Fruit fly (Drosophila melanogaster) whole organism, wandering third instar larva: Measurements from ENCODE around the gene CaMKII.
A peak's percentile ranks its signal among the peaks of the same experiment; 100 is the strongest.

Experiments used
- Abd-B ChIP-seq: fragments of >200 bp; optimal IDR thresholded peaks from 2 replicates; lab custom pipeline; 2017; ENCODE audit warnings: missing biosample characterization, missing genetic modification characterization
- CG32264 ChIP-seq: fragments of 200-800 bp; sonication (Bioruptor generic); optimal IDR thresholded peaks from 2 replicates; lab custom pipeline; 2016; ENCODE audit warnings: missing biosample characterization, missing genetic modification characterization
- CG9705 ChIP-seq: fragments of 200-800 bp; sonication (Bioruptor generic); optimal IDR thresholded peaks from 2 replicates; lab custom pipeline; 2018; ENCODE audit warnings: missing biosample characterization, mild to moderate bottlenecking, missing genetic modification characterization
- CrebA ChIP-seq: fragments of 200-800 bp; sonication (Bioruptor generic); optimal IDR thresholded peaks from 2 replicates; lab custom pipeline; 2016; ENCODE audit warnings: missing biosample characterization, mild to moderate bottlenecking, missing genetic modification characterization, borderline replicate concordance
- Dfd ChIP-seq: fragments of >200 bp; optimal IDR thresholded peaks from 2 replicates; lab custom pipeline; 2017; ENCODE audit warnings: missing biosample characterization, missing genetic modification characterization
- Dif ChIP-seq: fragments of 200-275, 200-300 bp; sonication (Bioruptor generic); optimal IDR thresholded peaks from 2 replicates; lab custom pipeline; 2018; ENCODE audit warnings: missing biosample characterization, missing genetic modification characterization; ENCODE audit not compliant: partially characterized antibody
- GATAd ChIP-seq: sonication (Bioruptor generic); optimal IDR thresholded peaks from 2 replicates; lab custom pipeline; 2016; ENCODE audit warnings: missing biosample characterization, missing genetic modification characterization
- HLH106 ChIP-seq: fragments of 200-800 bp; optimal IDR thresholded peaks from 3 replicates; lab custom pipeline; 2019; ENCODE audit warnings: missing biosample characterization, mild to moderate bottlenecking, missing genetic modification characterization, moderate library complexity
- Hnf4 ChIP-seq: fragments of 200-800 bp; sonication (Bioruptor generic); optimal IDR thresholded peaks from 2 replicates; lab custom pipeline; 2016; ENCODE audit warnings: missing biosample characterization, mild to moderate bottlenecking, missing genetic modification characterization
- Hr78 ChIP-seq: fragments of >200 bp; optimal IDR thresholded peaks from 2 replicates; lab custom pipeline; 2017; ENCODE audit warnings: missing biosample characterization, missing genetic modification characterization
- Hr83 ChIP-seq: fragments of 200-300 bp; sonication (Bioruptor generic); optimal IDR thresholded peaks from 2 replicates; lab custom pipeline; 2016; ENCODE audit warnings: missing biosample characterization, mild to moderate bottlenecking, missing genetic modification characterization, moderate library complexity; ENCODE audit not compliant: poor library complexity, severe bottlenecking
- Jra ChIP-seq: sonication (Bioruptor generic); optimal IDR thresholded peaks from 2 replicates; lab custom pipeline; 2016; ENCODE audit warnings: missing biosample characterization, missing genetic modification characterization
- Mio ChIP-seq: sonication (Bioruptor generic); optimal IDR thresholded peaks from 2 replicates; lab custom pipeline; 2016; ENCODE audit warnings: missing biosample characterization, missing genetic modification characterization
- Myc ChIP-seq: fragments of >200 bp; optimal IDR thresholded peaks from 2 replicates; lab custom pipeline; 2017
- N ChIP-seq: fragments of >200 bp; optimal IDR thresholded peaks from 2 replicates; lab custom pipeline; 2018; ENCODE audit warnings: missing biosample characterization, missing external identifiers, missing genetic modification characterization
- OdsH ChIP-seq: fragments of 200-800 bp; sonication (Bioruptor generic); optimal IDR thresholded peaks from 2 replicates; lab custom pipeline; 2016; ENCODE audit warnings: missing biosample characterization, mild to moderate bottlenecking, missing genetic modification characterization
- Rel ChIP-seq, 2 experiments: fragments of 200-800 bp; sonication (Bioruptor generic) in 1 of 2; optimal IDR thresholded peaks; 2 replicates in 1 of 2; 3 replicates in 1 of 2; lab custom pipeline; 2016 to 2019; ENCODE audit warnings: mild to moderate bottlenecking in 2 of 2, missing biosample characterization in 2 of 2, missing genetic modification characterization in 2 of 2, moderate library complexity in 1 of 2
- Sp1 ChIP-seq: fragments of 200-800 bp; sonication (Bioruptor generic); optimal IDR thresholded peaks from 3 replicates; lab custom pipeline; 2019; ENCODE audit warnings: missing biosample characterization, mild to moderate bottlenecking, missing genetic modification characterization, moderate library complexity
- Vsx2 ChIP-seq: fragments of 200-300, 225-300 bp; sonication (Bioruptor generic); optimal IDR thresholded peaks from 2 replicates; lab custom pipeline; 2018; ENCODE audit warnings: missing biosample characterization, missing genetic modification characterization; ENCODE audit not compliant: partially characterized antibody
- br ChIP-seq: fragments of 200-800 bp; sonication (Bioruptor generic); optimal IDR thresholded peaks from 2 replicates; lab custom pipeline; 2016; ENCODE audit warnings: missing biosample characterization, missing genetic modification characterization
- brk ChIP-seq: fragments of 200-800 bp; sonication (Bioruptor generic); optimal IDR thresholded peaks from 2 replicates; lab custom pipeline; 2016; ENCODE audit warnings: missing biosample characterization, mild to moderate bottlenecking, missing genetic modification characterization
- dl ChIP-seq, 2 experiments: fragments of 175-275, 200-275 bp in 1 of 2; fragments of 200-275 bp in 1 of 2; sonication (Bioruptor generic); optimal IDR thresholded peaks; lab custom pipeline; 2018; ENCODE audit warnings: mild to moderate bottlenecking in 2 of 2, missing biosample characterization in 2 of 2, missing genetic modification characterization in 2 of 2, moderate library complexity in 2 of 2; ENCODE audit not compliant: partially characterized antibody in 2 of 2, insufficient read depth in 1 of 2
- dmrt93B ChIP-seq: fragments of 200-800 bp; sonication (Bioruptor generic); optimal IDR thresholded peaks from 2 replicates; lab custom pipeline; 2018; ENCODE audit warnings: missing biosample characterization, mild to moderate bottlenecking, missing genetic modification characterization
- dsf ChIP-seq: sonication (Bioruptor generic); optimal IDR thresholded peaks from 2 replicates; lab custom pipeline; 2016; ENCODE audit warnings: missing biosample characterization, missing genetic modification characterization, borderline replicate concordance
- ey ChIP-seq: fragments of 200-800 bp; sonication (Bioruptor generic); optimal IDR thresholded peaks from 2 replicates; lab custom pipeline; 2016; ENCODE audit warnings: missing biosample characterization, missing genetic modification characterization
- foxo ChIP-seq, 2 experiments: fragments of 200-800 bp; sonication (Bioruptor generic); optimal IDR thresholded peaks; 2 replicates in 1 of 2; 3 replicates in 1 of 2; lab custom pipeline; 2016 to 2017; ENCODE audit warnings: missing biosample characterization in 2 of 2, missing genetic modification characterization in 2 of 2
- fru ChIP-seq: fragments of 200-800 bp; sonication (Bioruptor generic); optimal IDR thresholded peaks from 3 replicates; lab custom pipeline; 2016; ENCODE audit warnings: missing biosample characterization, mild to moderate bottlenecking, missing genetic modification characterization
- h ChIP-seq: fragments of 200-800 bp; sonication (Bioruptor generic); optimal IDR thresholded peaks from 3 replicates; lab custom pipeline; 2016; ENCODE audit warnings: missing biosample characterization, mild to moderate bottlenecking, missing genetic modification characterization
- jim ChIP-seq: fragments of 175-275, 200-325 bp; sonication (Bioruptor generic); optimal IDR thresholded peaks from 2 replicates; lab custom pipeline; 2016; ENCODE audit warnings: missing biosample characterization, mild to moderate bottlenecking, missing genetic modification characterization
- lola ChIP-seq: fragments of >200 bp; optimal IDR thresholded peaks from 2 replicates; lab custom pipeline; 2017; ENCODE audit warnings: missing biosample characterization, missing genetic modification characterization
- pan ChIP-seq: fragments of >200 bp; optimal IDR thresholded peaks from 2 replicates; lab custom pipeline; 2017
- psq ChIP-seq: fragments of 200-800 bp; sonication (Bioruptor generic); optimal IDR thresholded peaks from 3 replicates; lab custom pipeline; 2017; ENCODE audit warnings: missing biosample characterization, mild to moderate bottlenecking, missing genetic modification characterization, moderate library complexity
- rgr ChIP-seq: fragments of 200-800 bp; sonication (Bioruptor generic); optimal IDR thresholded peaks from 3 replicates; lab custom pipeline; 2016; ENCODE audit warnings: missing biosample characterization, mild to moderate bottlenecking, missing genetic modification characterization
- sage ChIP-seq: fragments of 200-800 bp; sonication (Bioruptor generic); optimal IDR thresholded peaks from 2 replicates; lab custom pipeline; 2016; ENCODE audit warnings: missing biosample characterization, mild to moderate bottlenecking, missing genetic modification characterization
- sv ChIP-seq: fragments of 200-800 bp; sonication (Bioruptor generic); optimal IDR thresholded peaks from 3 replicates; lab custom pipeline; 2016; ENCODE audit warnings: missing biosample characterization, missing genetic modification characterization
- tai ChIP-seq: sonication (Bioruptor generic); optimal IDR thresholded peaks from 2 replicates; lab custom pipeline; 2016; ENCODE audit warnings: missing biosample characterization, missing genetic modification characterization
- usp ChIP-seq: fragments of >200 bp; optimal IDR thresholded peaks from 2 replicates; lab custom pipeline; 2017; ENCODE audit warnings: missing biosample characterization, missing genetic modification characterization
- woc ChIP-seq: sonication (Bioruptor generic); optimal IDR thresholded peaks from 2 replicates; lab custom pipeline; 2016; ENCODE audit warnings: missing biosample characterization, mild to moderate bottlenecking, missing genetic modification characterization

The CaMKII gene

dm6 chr4:1031137-1031536 lies 22.4 kb downstream of the CaMKII start, which contains the start of gene ATPsynbeta:
Gene ATPsynbeta, plus strand, starts transcription at chr4:1031484.
- TF ChIP-seq Abd-B (no peak), Hr78 (GFP tag; lab: Kevin White, UChicago) (peak; percentile 1), Myc (no peak), Dfd (GFP tag; lab: Kevin White, UChicago) (peak; percentile 23)

dm6 chr4:1030692-1031110 lies 22.8 kb downstream of the CaMKII start:
- TF ChIP-seq lola (GFP tag; lab: Kevin White, UChicago) (no peak), sage (GFP tag; lab: Kevin White, UChicago) (no peak), h (GFP tag; lab: Kevin White, UChicago) (peak; percentile 4), rgr (GFP tag; lab: Kevin White, UChicago) (peak; percentile 21), CG32264 (GFP tag; lab: Kevin White, UChicago) (no peak), fru (GFP tag; lab: Kevin White, UChicago) (no peak), jim (GFP tag; lab: Kevin White, UChicago) (no peak), Vsx2 (GFP tag; lab: Kevin White, UChicago) (no peak), HLH106 (tag; lab: Kevin White, UChicago) (peak; percentile 15), brk (GFP tag; lab: Kevin White, UChicago) (no peak), Sp1 (GFP tag; lab: Kevin White, UChicago) (no peak), CrebA (GFP tag; lab: Kevin White, UChicago) (no peak), psq (GFP tag; lab: Kevin White, UChicago) (no peak), GATAd (no peak), Hr83 (GFP tag; lab: Kevin White, UChicago) (peak; percentile 23), Hnf4 (GFP tag; lab: Kevin White, UChicago) (peak; percentile 54), ey (GFP tag; lab: Kevin White, UChicago) (no peak), woc (GFP tag; lab: Kevin White, UChicago) (peak; percentile 31), Mio (GFP tag; lab: Kevin White, UChicago) (no peak), dl (GFP tag; optimal IDR thresholded peaks at IDR 0.05; lab: Kevin White, UChicago; ENCODE audit: insufficient read depth in 1 of 2, partially characterized antibody in 2 of 2) (no peak), Rel (GFP tag; optimal IDR thresholded peaks at IDR 0.05; lab: Kevin White, UChicago) (no peak), Rel (tag; optimal IDR thresholded peaks at IDR 0.05; lab: Kevin White, UChicago) (no peak), OdsH (GFP tag; lab: Kevin White, UChicago) (no peak), tai (GFP tag; lab: Kevin White, UChicago) (peak; percentile 38), sv (no peak), foxo (GFP tag; optimal IDR thresholded peaks at IDR 0.05; lab: Kevin White, UChicago) (peak in 1 of 2 experiments; percentile 17), Dif (GFP tag; lab: Kevin White, UChicago) (no peak), Abd-B (no peak), dsf (no peak), Dfd (GFP tag; lab: Kevin White, UChicago) (no peak), pan (lab: Kevin White, UChicago) (no peak), N (GFP tag; lab: Kevin White, UChicago) (peak; percentile 70), dmrt93B (GFP tag; lab: Kevin White, UChicago) (no peak), Hr78 (GFP tag; lab: Kevin White, UChicago) (no peak), CG9705 (GFP tag; lab: Kevin White, UChicago) (no peak), Myc (no peak), Jra (GFP tag; lab: Kevin White, UChicago) (peak; percentile 33), usp (GFP tag; lab: Kevin White, UChicago) (no peak), br (GFP tag; lab: Kevin White, UChicago) (peak; percentile 57)
